Worm (Caenorhabditis elegans) whole organism, L4/young adult: ENCODE results near the gene ddo-3.

Source experiments
- W03F9.2 ChIP-seq: fragments of 150-350 bp; optimal IDR thresholded peaks from 2 replicates; lab custom pipeline; 2014; ENCODE audit warnings: missing biosample characterization, missing genetic modification characterization
- dao-5 ChIP-seq: sonication (generic microtip); optimal IDR thresholded peaks from 2 replicates; lab custom pipeline; 2016; ENCODE audit warnings: missing genotype, missing genetic modification characterization, moderate library complexity, missing compliant biosample characterization
- him-1 ChIP-seq: sonication (generic microtip); optimal IDR thresholded peaks from 2 replicates; lab custom pipeline; 2016; ENCODE audit warnings: missing genotype, missing genetic modification reagents, missing genetic modification characterization, missing compliant biosample characterization

DNA sequence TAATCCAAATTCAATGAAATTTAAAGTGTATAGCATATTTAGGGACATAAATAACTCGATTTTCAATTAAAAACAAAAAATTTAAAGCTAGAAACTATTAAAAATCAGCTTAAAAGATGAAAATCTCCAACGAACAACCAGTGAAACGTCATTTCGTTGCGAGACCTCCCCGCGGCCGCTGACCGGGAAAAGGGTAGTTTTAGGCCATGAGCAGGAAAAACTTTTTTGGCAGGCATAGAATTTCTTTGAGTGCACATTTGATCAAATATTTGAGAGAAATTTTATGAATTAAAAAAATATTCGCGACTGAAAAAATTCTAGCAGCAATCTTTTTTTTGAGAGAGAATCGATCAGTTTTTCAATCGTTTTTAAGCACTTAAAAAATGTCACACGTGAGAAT is 37.7 kb downstream of the ddo-3 start:
- TF ChIP-seq dao-5 (tag; lab: Kevin White, UChicago) (no peak), him-1 (tag; lab: Kevin White, UChicago) (no peak), W03F9.2 (tag; lab: Kevin White, UChicago) (peak; percentile 63)
